Fruit fly (Drosophila melanogaster) whole organism, embryonic: Measurements from ENCODE around the gene Cipc.

Source experiments
- Ada2b ChIP-seq: fragments of 200-800 bp; sonication (Bioruptor generic); IDR thresholded peaks from 2 replicates; pipeline ENCODE4 v1.3.6; 2022; ENCODE audit warnings: missing biosample characterization, missing genetic modification characterization
- Antp ChIP-seq: fragments of 200-800 bp; sonication (Bioruptor generic); optimal IDR thresholded peaks from 3 replicates; lab custom pipeline; 2016; ENCODE audit warnings: missing biosample characterization, missing genetic modification characterization
- Atf-2 ChIP-seq: fragments of 200-800 bp; sonication (Bioruptor generic); optimal IDR thresholded peaks from 2 replicates; lab custom pipeline; 2016; ENCODE audit warnings: missing biosample characterization, missing genetic modification characterization
- CG12942 ChIP-seq: fragments of 200-800 bp; sonication (Bioruptor generic); optimal IDR thresholded peaks from 3 replicates; lab custom pipeline; 2016; ENCODE audit warnings: missing biosample characterization, missing genetic modification characterization
- CG13123 ChIP-seq: fragments of 200-800 bp; sonication (Bioruptor generic); optimal IDR thresholded peaks from 2 replicates; lab custom pipeline; 2016; ENCODE audit warnings: missing biosample characterization, missing genetic modification characterization
- CG14050 ChIP-seq: fragments of 200-800 bp; sonication (Bioruptor generic); IDR thresholded peaks from 3 replicates; pipeline ENCODE4 v1.3.6; 2022; ENCODE audit warnings: missing biosample characterization, missing genetic modification characterization
- CG14667 ChIP-seq: fragments of 200-800 bp; sonication (Bioruptor generic); IDR thresholded peaks from 2 replicates; pipeline ENCODE4 v1.3.6; 2022; ENCODE audit warnings: missing biosample characterization, missing genetic modification characterization
- CG15601 ChIP-seq: fragments of 200-800 bp; sonication (Bioruptor generic); optimal IDR thresholded peaks from 3 replicates; lab custom pipeline; 2019; ENCODE audit warnings: missing biosample characterization, mild to moderate bottlenecking, missing genetic modification characterization, moderate library complexity
- CG17359 ChIP-seq: fragments of 200-800 bp; sonication (Bioruptor generic); optimal IDR thresholded peaks from 3 replicates; lab custom pipeline; 2018; ENCODE audit warnings: missing biosample characterization, mild to moderate bottlenecking, missing genetic modification characterization, moderate library complexity
- CG3163 ChIP-seq: fragments of 200-800 bp; sonication (Bioruptor generic); optimal IDR thresholded peaks from 3 replicates; lab custom pipeline; 2016; ENCODE audit warnings: missing biosample characterization, missing genetic modification characterization
- CG32772 ChIP-seq: fragments of 200-800 bp; sonication (Bioruptor generic); IDR thresholded peaks from 2 replicates; pipeline ENCODE4 v1.3.6; 2022; ENCODE audit warnings: missing biosample characterization, missing genetic modification characterization
- CG3407 ChIP-seq: fragments of 200-800 bp; sonication (Bioruptor generic); optimal IDR thresholded peaks from 2 replicates; lab custom pipeline; 2018; ENCODE audit warnings: missing biosample characterization, mild to moderate bottlenecking, missing genetic modification characterization
- CG4282 ChIP-seq: fragments of 200-800 bp; sonication (Bioruptor generic); optimal IDR thresholded peaks from 2 replicates; lab custom pipeline; 2016; ENCODE audit warnings: missing biosample characterization, missing genetic modification characterization
- CG4360 ChIP-seq: fragments of 200-800 bp; sonication (Bioruptor generic); IDR thresholded peaks from 2 replicates; pipeline ENCODE4 v1.3.6; 2022; ENCODE audit warnings: missing biosample characterization, missing genetic modification characterization
- CG43689 ChIP-seq: fragments of 200-800 bp; sonication (Bioruptor generic); IDR thresholded peaks from 2 replicates; pipeline ENCODE4 v1.3.6; 2022; ENCODE audit warnings: missing biosample characterization, missing genetic modification characterization
- CG6765 ChIP-seq: fragments of 200-800 bp; sonication (Bioruptor generic); optimal IDR thresholded peaks from 3 replicates; lab custom pipeline; 2017; ENCODE audit warnings: missing biosample characterization, mild to moderate bottlenecking, missing genetic modification characterization
- CG7271 ChIP-seq: fragments of 200-800 bp; sonication (Bioruptor generic); optimal IDR thresholded peaks from 2 replicates; lab custom pipeline; 2018; ENCODE audit warnings: missing biosample characterization, mild to moderate bottlenecking, missing genetic modification characterization, moderate library complexity
- CG7839 ChIP-seq: fragments of 200-800 bp; sonication (Bioruptor generic); optimal IDR thresholded peaks from 3 replicates; lab custom pipeline; 2018; ENCODE audit warnings: missing biosample characterization, mild to moderate bottlenecking, missing genetic modification characterization, moderate library complexity
- CG8290 ChIP-seq, 3 experiments: fragments of 200-800 bp; sonication (Bioruptor generic); optimal IDR thresholded peaks; 2 replicates each; lab custom pipeline; 2016 to 2019; ENCODE audit warnings: missing biosample characterization in 3 of 3, missing genetic modification characterization in 3 of 3, mild to moderate bottlenecking in 2 of 3, moderate library complexity in 1 of 3
- CG9215 ChIP-seq: fragments of 200-800 bp; sonication (Bioruptor generic); IDR thresholded peaks from 2 replicates; pipeline ENCODE4 v1.3.6; 2022; ENCODE audit warnings: missing biosample characterization, missing genetic modification characterization
- CTCF ChIP-seq: fragments of 200-800 bp; sonication (Bioruptor generic); optimal IDR thresholded peaks from 2 replicates; lab custom pipeline; 2017; ENCODE audit warnings: missing biosample characterization, mild to moderate bottlenecking, missing genetic modification characterization, moderate library complexity
- Deaf1 ChIP-seq: fragments of 200-800 bp; optimal IDR thresholded peaks from 3 replicates; lab custom pipeline; 2019; ENCODE audit warnings: missing biosample characterization, mild to moderate bottlenecking, missing genetic modification characterization, moderate library complexity
- Dll ChIP-seq: fragments of 200-800 bp; sonication (Bioruptor generic); IDR thresholded peaks from 4 replicates; pipeline ENCODE4 v1.3.6; 2022; ENCODE audit warnings: missing biosample characterization, missing genetic modification characterization; ENCODE audit not compliant: partially characterized antibody
- Hmx ChIP-seq: fragments of 200-800 bp; sonication (Bioruptor generic); optimal IDR thresholded peaks from 2 replicates; lab custom pipeline; 2016; ENCODE audit warnings: missing biosample characterization, missing genetic modification characterization
- Max ChIP-seq: fragments of 200-800 bp; sonication (Bioruptor generic); optimal IDR thresholded peaks from 2 replicates; lab custom pipeline; 2016; ENCODE audit warnings: missing biosample characterization, mild to moderate bottlenecking, missing genetic modification characterization
- Meics ChIP-seq: fragments of 200-800 bp; sonication (Bioruptor generic); optimal IDR thresholded peaks from 2 replicates; lab custom pipeline; 2017; ENCODE audit warnings: missing biosample characterization, mild to moderate bottlenecking, missing genetic modification characterization
- Mes4 ChIP-seq: fragments of 200-800 bp; sonication (Bioruptor generic); optimal IDR thresholded peaks from 2 replicates; lab custom pipeline; 2016; ENCODE audit warnings: missing biosample characterization, missing genetic modification characterization
- Optix ChIP-seq: fragments of 200-800 bp; sonication (Bioruptor generic); IDR thresholded peaks from 3 replicates; pipeline ENCODE4 v1.3.6; 2022; ENCODE audit warnings: missing biosample characterization, missing genetic modification characterization
- Ptx1 ChIP-seq: fragments of 200-800 bp; sonication (Bioruptor generic); IDR thresholded peaks from 2 replicates; pipeline ENCODE4 v1.3.6; 2022; ENCODE audit warnings: missing biosample characterization, missing genetic modification characterization
- TFAM ChIP-seq: fragments of 200-800 bp; sonication (Bioruptor generic); optimal IDR thresholded peaks from 2 replicates; lab custom pipeline; 2017; ENCODE audit warnings: missing biosample characterization, missing genetic modification characterization, inconsistent platforms
- amos ChIP-seq: fragments of 200-800 bp; sonication (Bioruptor generic); IDR thresholded peaks from 2 replicates; pipeline ENCODE4 v1.3.6; 2022; ENCODE audit warnings: missing biosample characterization, missing genetic modification characterization; ENCODE audit not compliant: partially characterized antibody
- ara ChIP-seq: fragments of 200-800 bp; sonication (Bioruptor generic); IDR thresholded peaks from 2 replicates; pipeline ENCODE4 v1.3.6; 2022; ENCODE audit warnings: missing biosample characterization, missing genetic modification characterization
- cas ChIP-seq: fragments of 200-800 bp; sonication (Bioruptor generic); IDR thresholded peaks from 2 replicates; pipeline ENCODE4 v1.3.6; 2022; ENCODE audit warnings: missing biosample characterization, missing genetic modification characterization
- cg ChIP-seq: fragments of 200-800 bp; sonication (Bioruptor generic); optimal IDR thresholded peaks from 3 replicates; lab custom pipeline; 2019; ENCODE audit warnings: missing biosample characterization, mild to moderate bottlenecking, missing genetic modification characterization, moderate library complexity
- dysf ChIP-seq: fragments of 200-800 bp; sonication (Bioruptor generic); IDR thresholded peaks from 3 replicates; pipeline ENCODE4 v1.3.6; 2022; ENCODE audit warnings: missing biosample characterization, missing genetic modification characterization
- ewg ChIP-seq: fragments of 200-800 bp; sonication (Bioruptor generic); optimal IDR thresholded peaks from 3 replicates; lab custom pipeline; 2017; ENCODE audit warnings: mild to moderate bottlenecking, missing biosample characterization, missing genetic modification reagents, missing genetic modification characterization
- gcm2 ChIP-seq: fragments of 200-800 bp; sonication (Bioruptor generic); optimal IDR thresholded peaks from 2 replicates; lab custom pipeline; 2016; ENCODE audit warnings: missing biosample characterization, missing genetic modification characterization
- gem ChIP-seq: fragments of 200-800 bp; sonication (Bioruptor generic); optimal IDR thresholded peaks from 2 replicates; lab custom pipeline; 2019; ENCODE audit warnings: missing biosample characterization, mild to moderate bottlenecking, missing genetic modification characterization, moderate library complexity
- knrl ChIP-seq: fragments of 200-800 bp; sonication (Bioruptor generic); IDR thresholded peaks from 3 replicates; pipeline ENCODE4 v1.3.6; 2022; ENCODE audit warnings: missing biosample characterization, missing genetic modification characterization; ENCODE audit not compliant: partially characterized antibody
- lbe ChIP-seq: fragments of 200-800 bp; sonication (Bioruptor generic); optimal IDR thresholded peaks from 2 replicates; lab custom pipeline; 2016; ENCODE audit warnings: missing biosample characterization, mild to moderate bottlenecking, missing genetic modification characterization
- otp ChIP-seq: fragments of 200-800 bp; sonication (Bioruptor generic); IDR thresholded peaks from 3 replicates; pipeline ENCODE4, ENCODE4 v1.3.6; 2022; ENCODE audit warnings: missing biosample characterization, missing genetic modification characterization
- pho ChIP-seq: fragments of 200-800 bp; sonication (Bioruptor generic); optimal IDR thresholded peaks from 2 replicates; lab custom pipeline; 2016; ENCODE audit warnings: missing biosample characterization, missing genetic modification characterization
- rib ChIP-seq: fragments of 200-800 bp; sonication (Bioruptor generic); IDR thresholded peaks from 2 replicates; pipeline ENCODE4 v1.3.6; 2022; ENCODE audit warnings: missing biosample characterization, missing genetic modification characterization
- sd ChIP-seq: fragments of 200-800 bp; sonication (Bioruptor generic); optimal IDR thresholded peaks from 3 replicates; lab custom pipeline; 2018; ENCODE audit warnings: missing biosample characterization, mild to moderate bottlenecking, missing genetic modification characterization, moderate library complexity
- slp2 ChIP-seq: fragments of 200-800 bp; sonication (Bioruptor generic); optimal IDR thresholded peaks from 2 replicates; lab custom pipeline; 2016; ENCODE audit warnings: missing biosample characterization, missing genetic modification characterization
- stwl ChIP-seq: fragments of 200-800 bp; sonication (Bioruptor generic); optimal IDR thresholded peaks from 3 replicates; lab custom pipeline; 2018; ENCODE audit warnings: missing biosample characterization, mild to moderate bottlenecking, missing genetic modification characterization, moderate library complexity
- sug ChIP-seq: fragments of 200-800 bp; optimal IDR thresholded peaks from 2 replicates; lab custom pipeline; 2019; ENCODE audit warnings: missing biosample characterization, mild to moderate bottlenecking, missing genetic modification characterization, moderate library complexity
- tgo ChIP-seq: fragments of 200-800 bp; sonication (Bioruptor generic); IDR thresholded peaks from 3 replicates; pipeline ENCODE4 v1.3.6; 2022; ENCODE audit warnings: missing biosample characterization, missing genetic modification characterization
- tna ChIP-seq: fragments of 200-800 bp; sonication (Bioruptor generic); IDR thresholded peaks from 2 replicates; pipeline ENCODE4 v1.3.6; 2022; ENCODE audit warnings: missing biosample characterization, missing genetic modification characterization; ENCODE audit not compliant: partially characterized antibody
- wdn ChIP-seq: fragments of 200-800 bp; sonication (Bioruptor generic); IDR thresholded peaks from 2 replicates; pipeline ENCODE4 v1.3.6; 2022; ENCODE audit warnings: missing biosample characterization, missing genetic modification characterization
- zen ChIP-seq: fragments of 200-800 bp; sonication (Bioruptor generic); optimal IDR thresholded peaks from 3 replicates; lab custom pipeline; 2018; ENCODE audit warnings: missing biosample characterization, mild to moderate bottlenecking, missing genetic modification characterization, moderate library complexity

Gene Cipc

dm6 chr3R:26059195-26059594, 47.5 kb upstream of the Cipc start, which contains the start of the genes RpL34a and Trmt61 (continued):
- TF ChIP-seq Meics (GFP tag; lab: Kevin White, UChicago), result peak; percentile 94
- TF ChIP-seq CG14667 (GFP tag; lab: Robert Waterston, UW), result peak; percentile 41; the same call in 1 of the 2 replicates
- TF ChIP-seq Optix, result no peak
- TF ChIP-seq CG6765 (GFP tag; lab: Kevin White, UChicago), result peak; percentile 96
- TF ChIP-seq tgo (GFP tag; lab: Robert Waterston, UW), result peak; percentile 64; the same call in 2 of the 3 replicates
- TF ChIP-seq stwl, result peak; percentile 84
- peak; percentile 73 for TF ChIP-seq CG3407 (GFP tag; lab: Kevin White, UChicago)
- peak; percentile 67 for TF ChIP-seq CG12942 (GFP tag; lab: Kevin White, UChicago)
- peak; percentile 78 for TF ChIP-seq Ptx1 (GFP tag; lab: Robert Waterston, UW)
- peak; percentile 88 for TF ChIP-seq Mes4
- peak; percentile 63; the same call in 2 of the 3 replicates for TF ChIP-seq CG14050 (GFP tag; lab: Robert Waterston, UW)
- peak; percentile 64 for TF ChIP-seq CG32772 (GFP tag; lab: Robert Waterston, UW)
- TF ChIP-seq Ada2b (GFP tag; lab: Robert Waterston, UW), result peak; percentile 56
- peak; percentile 83 for TF ChIP-seq gem (tag; lab: Kevin White, UChicago)
- TF ChIP-seq zen (tag; lab: Kevin White, UChicago), result peak; percentile 85
- no peak for TF ChIP-seq cg (GFP tag; lab: Kevin White, UChicago)
- peak; percentile 84 for TF ChIP-seq CG7839 (tag; lab: Kevin White, UChicago)
- peak; percentile 36 for TF ChIP-seq CG3163 (GFP tag; lab: Kevin White, UChicago)
- TF ChIP-seq sug, result peak; percentile 90
- TF ChIP-seq Deaf1 (tag; lab: Kevin White, UChicago), result no peak
- TF ChIP-seq dysf (GFP tag; lab: Robert Waterston, UW), result peak; percentile 91
- peak; percentile 71 for TF ChIP-seq slp2 (GFP tag; lab: Kevin White, UChicago)
- peak; percentile 96 for TF ChIP-seq CG7271
- TF ChIP-seq lbe (GFP tag; lab: Kevin White, UChicago), result peak; percentile 73
- TF ChIP-seq ewg (GFP tag; lab: Kevin White, UChicago), result peak; percentile 77
- peak; percentile 95 for TF ChIP-seq Dll (GFP tag; lab: Robert Waterston, UW)
- 0 out of 2 replicates have a peak, but pooled peaks have one; percentile 17 for TF ChIP-seq wdn
- peak; percentile 83 for TF ChIP-seq amos (GFP tag; lab: Robert Waterston, UW)
- peak; percentile 64 for TF ChIP-seq Atf-2 (GFP tag; lab: Kevin White, UChicago)
- TF ChIP-seq TFAM (GFP tag; lab: Kevin White, UChicago), result peak; percentile 82
- peak; percentile 75 for TF ChIP-seq CG43689
- peak; percentile 52 for TF ChIP-seq Antp
- peak; percentile 61; the same call in 2 of the 3 replicates for TF ChIP-seq otp (GFP tag; lab: Robert Waterston, UW)
- TF ChIP-seq pho, result peak; percentile 81
- TF ChIP-seq cas (GFP tag; lab: Robert Waterston, UW), result peak; percentile 55; the same call in 1 of the 2 replicates
- peak; percentile 92 for TF ChIP-seq Max (GFP tag; lab: Kevin White, UChicago)
- TF ChIP-seq CG4360 (GFP tag; lab: Robert Waterston, UW), result no peak
- peak; percentile 36; the same call in 1 of the 2 replicates for TF ChIP-seq tna (GFP tag; lab: Robert Waterston, UW)
- no peak for TF ChIP-seq rib (GFP tag; lab: Robert Waterston, UW)
- TF ChIP-seq CG9215, result peak; percentile 58
- peak; percentile 90 for TF ChIP-seq knrl (GFP tag; lab: Robert Waterston, UW)
- peak; percentile 84 for TF ChIP-seq CG17359
- TF ChIP-seq CG4282, result no peak
- peak; percentile 90 for TF ChIP-seq CG15601 (tag; lab: Kevin White, UChicago)
- peak; percentile 75 for TF ChIP-seq CG8290 (GFP tag; optimal IDR thresholded peaks at IDR 0.05; lab: Kevin White, UChicago)
- peak in 1 of 2 experiments; percentile 71 for TF ChIP-seq CG8290 (tag; optimal IDR thresholded peaks at IDR 0.05; lab: Kevin White, UChicago)
- TF ChIP-seq ara (GFP tag; lab: Robert Waterston, UW), result peak; percentile 57; the same call in 1 of the 2 replicates
- TF ChIP-seq CG13123 (GFP tag; lab: Kevin White, UChicago), result peak; percentile 61
- no peak for TF ChIP-seq gcm2 (GFP tag; lab: Kevin White, UChicago)
- TF ChIP-seq Hmx, result peak; percentile 56
- peak; percentile 59 for TF ChIP-seq CTCF
- TF ChIP-seq sd, result no peak
